Fruit fly (Drosophila melanogaster) whole organism, embryonic: ENCODE results near the gene Arp3.

Experiments used
- CG10431 ChIP-seq: fragments of 200-800 bp; sonication (Bioruptor generic); optimal IDR thresholded peaks from 3 replicates; lab custom pipeline; 2018; ENCODE audit warnings: missing biosample characterization, mild to moderate bottlenecking, missing genetic modification characterization
- CG1233 ChIP-seq: fragments of 200-800 bp; sonication (Bioruptor generic); optimal IDR thresholded peaks from 4 replicates; lab custom pipeline; 2018; ENCODE audit warnings: missing biosample characterization, mild to moderate bottlenecking, missing genetic modification characterization
- CG17186 ChIP-seq: fragments of 200-800 bp; sonication (Bioruptor generic); optimal IDR thresholded peaks from 3 replicates; lab custom pipeline; 2017; ENCODE audit warnings: missing biosample characterization, missing genetic modification reagents, missing genetic modification characterization
- CG17361 ChIP-seq: fragments of 200-800 bp; sonication (Bioruptor generic); IDR thresholded peaks from 3 replicates; pipeline ENCODE4 v1.3.6; 2022; ENCODE audit warnings: missing biosample characterization, missing genetic modification characterization
- CG17568 ChIP-seq: fragments of 200-800 bp; sonication (Bioruptor generic); optimal IDR thresholded peaks from 2 replicates; lab custom pipeline; 2018; ENCODE audit warnings: missing biosample characterization, mild to moderate bottlenecking, missing genetic modification characterization, moderate library complexity
- CG17802 ChIP-seq: fragments of 200-800 bp; sonication (Bioruptor generic); optimal IDR thresholded peaks from 2 replicates; lab custom pipeline; 2018; ENCODE audit warnings: missing biosample characterization, mild to moderate bottlenecking, missing genetic modification characterization, moderate library complexity
- CG18262 ChIP-seq: fragments of 200-800 bp; optimal IDR thresholded peaks from 3 replicates; lab custom pipeline; 2019; ENCODE audit warnings: missing biosample characterization, mild to moderate bottlenecking, missing genetic modification characterization, moderate library complexity
- CG18619 ChIP-seq: fragments of 200-800 bp; sonication (Bioruptor generic); optimal IDR thresholded peaks from 3 replicates; lab custom pipeline; 2017; ENCODE audit warnings: missing biosample characterization, mild to moderate bottlenecking, missing genetic modification characterization
- CG2116 ChIP-seq: fragments of 200-800 bp; sonication (Bioruptor generic); optimal IDR thresholded peaks from 3 replicates; lab custom pipeline; 2018; ENCODE audit warnings: missing biosample characterization, mild to moderate bottlenecking, missing genetic modification characterization
- CG30020 ChIP-seq: fragments of 200-800 bp; optimal IDR thresholded peaks from 2 replicates; lab custom pipeline; 2019; ENCODE audit warnings: missing biosample characterization, mild to moderate bottlenecking, missing genetic modification characterization, moderate library complexity
- CG30403 ChIP-seq: fragments of 200-800 bp; sonication (Bioruptor generic); optimal IDR thresholded peaks from 3 replicates; lab custom pipeline; 2016; ENCODE audit warnings: missing biosample characterization, missing genetic modification characterization
- CG33213 ChIP-seq: fragments of 200-800 bp; sonication (Bioruptor generic); optimal IDR thresholded peaks from 3 replicates; lab custom pipeline; 2016; ENCODE audit warnings: missing biosample characterization, missing genetic modification characterization
- CG4360 ChIP-seq: fragments of 200-800 bp; sonication (Bioruptor generic); IDR thresholded peaks from 2 replicates; pipeline ENCODE4 v1.3.6; 2022; ENCODE audit warnings: missing biosample characterization, missing genetic modification characterization
- CG4404 ChIP-seq: fragments of 200-800 bp; sonication (Bioruptor generic); IDR thresholded peaks from 2 replicates; pipeline ENCODE4 v1.3.6; 2022; ENCODE audit warnings: missing biosample characterization, missing genetic modification characterization
- CG5245 ChIP-seq: fragments of 200-800 bp; sonication (Bioruptor generic); optimal IDR thresholded peaks from 3 replicates; lab custom pipeline; 2016; ENCODE audit warnings: missing biosample characterization, missing genetic modification characterization
- Dbx ChIP-seq: fragments of 200-800 bp; sonication (Bioruptor generic); IDR thresholded peaks from 3 replicates; pipeline ENCODE4 v1.3.6; 2022; ENCODE audit warnings: missing biosample characterization, missing genetic modification characterization
- Deaf1 ChIP-seq: fragments of 200-800 bp; optimal IDR thresholded peaks from 3 replicates; lab custom pipeline; 2019; ENCODE audit warnings: missing biosample characterization, mild to moderate bottlenecking, missing genetic modification characterization, moderate library complexity
- Dp ChIP-seq: fragments of 200-800 bp; sonication (Bioruptor generic); optimal IDR thresholded peaks from 2 replicates; lab custom pipeline; 2018; ENCODE audit warnings: missing biosample characterization, mild to moderate bottlenecking, missing genetic modification characterization, moderate library complexity
- E2f1 ChIP-seq: fragments of 200-800 bp; sonication (Bioruptor generic); IDR thresholded peaks from 2 replicates; pipeline ENCODE4 v1.3.6; 2022; ENCODE audit warnings: missing biosample characterization, missing genetic modification characterization
- ERR ChIP-seq: fragments of 200-800 bp; sonication (Bioruptor generic); optimal IDR thresholded peaks from 2 replicates; lab custom pipeline; 2016; ENCODE audit warnings: missing biosample characterization, missing genetic modification characterization
- Ets97D ChIP-seq: fragments of 200-800 bp; sonication (Bioruptor generic); optimal IDR thresholded peaks from 3 replicates; lab custom pipeline; 2016; ENCODE audit warnings: missing biosample characterization, missing genetic modification characterization
- Hr78 ChIP-seq, 2 experiments: fragments of 200-800 bp in 1 of 2; fragments of >200 bp in 1 of 2; sonication (Bioruptor generic) in 1 of 2; optimal IDR thresholded peaks; 2 replicates each; lab custom pipeline; 2017 to 2019; ENCODE audit warnings: missing biosample characterization in 2 of 2, missing genetic modification characterization in 2 of 2, mild to moderate bottlenecking in 1 of 2, moderate library complexity in 1 of 2
- MTF-1 ChIP-seq: fragments of 200-800 bp; sonication (Bioruptor generic); optimal IDR thresholded peaks from 2 replicates; lab custom pipeline; 2018; ENCODE audit warnings: missing biosample characterization, mild to moderate bottlenecking, missing genetic modification characterization, borderline replicate concordance
- Nf-YB ChIP-seq: fragments of 200-800 bp; sonication (Bioruptor generic); optimal IDR thresholded peaks from 3 replicates; lab custom pipeline; 2019; ENCODE audit warnings: missing biosample characterization, mild to moderate bottlenecking, missing genetic modification characterization, moderate library complexity
- Poxn ChIP-seq: fragments of 200-800 bp; sonication (Bioruptor generic); IDR thresholded peaks from 2 replicates; pipeline ENCODE4 v1.3.6; 2022; ENCODE audit warnings: missing biosample characterization, missing genetic modification characterization
- Ptx1 ChIP-seq: fragments of 200-800 bp; sonication (Bioruptor generic); IDR thresholded peaks from 2 replicates; pipeline ENCODE4 v1.3.6; 2022; ENCODE audit warnings: missing biosample characterization, missing genetic modification characterization
- Six4 ChIP-seq: fragments of 200-800 bp; sonication (Bioruptor generic); optimal IDR thresholded peaks from 2 replicates; lab custom pipeline; 2016; ENCODE audit warnings: missing biosample characterization, missing genetic modification characterization
- Spps ChIP-seq: fragments of 200-800 bp; sonication (Bioruptor generic); optimal IDR thresholded peaks from 2 replicates; lab custom pipeline; 2018; ENCODE audit warnings: missing biosample characterization, mild to moderate bottlenecking, missing genetic modification characterization
- Trl ChIP-seq, 3 experiments: fragments of >200 bp in 2 of 3; fragments of 200-800 bp in 1 of 3; sonication (Bioruptor generic) in 1 of 3; optimal IDR thresholded peaks; 2 replicates in 1 of 3; 3 replicates in 2 of 3; lab custom pipeline; 2016 to 2017; ENCODE audit warnings: missing biosample characterization in 1 of 3, missing genetic modification characterization in 1 of 3
- Xbp1 ChIP-seq: fragments of 200-800 bp; sonication (Bioruptor generic); optimal IDR thresholded peaks from 3 replicates; lab custom pipeline; 2016; ENCODE audit warnings: missing biosample characterization, mild to moderate bottlenecking, missing genetic modification characterization
- az2 ChIP-seq: fragments of 200-800 bp; sonication (Bioruptor generic); optimal IDR thresholded peaks from 3 replicates; lab custom pipeline; 2016; ENCODE audit warnings: missing biosample characterization, missing genetic modification characterization
- br ChIP-seq: fragments of >200 bp; optimal IDR thresholded peaks from 2 replicates; lab custom pipeline; 2017
- cato ChIP-seq: fragments of 200-800 bp; sonication (Bioruptor generic); optimal IDR thresholded peaks from 2 replicates; lab custom pipeline; 2016; ENCODE audit warnings: missing biosample characterization, missing genetic modification characterization, borderline replicate concordance
- chn ChIP-seq: fragments of 200-800 bp; sonication (Bioruptor generic); optimal IDR thresholded peaks from 2 replicates; lab custom pipeline; 2016; ENCODE audit warnings: missing biosample characterization, missing genetic modification characterization
- dan ChIP-seq: fragments of 200-800 bp; sonication (Bioruptor generic); IDR thresholded peaks from 2 replicates; pipeline ENCODE4 v1.3.6; 2022; ENCODE audit warnings: missing biosample characterization, missing genetic modification characterization
- dmrt11E ChIP-seq: fragments of 200-800 bp; sonication (Bioruptor generic); optimal IDR thresholded peaks from 3 replicates; lab custom pipeline; 2018; ENCODE audit warnings: missing biosample characterization, mild to moderate bottlenecking, missing genetic modification characterization, moderate library complexity
- dmrt99B ChIP-seq: fragments of 200-800 bp; sonication (Bioruptor generic); optimal IDR thresholded peaks from 2 replicates; lab custom pipeline; 2018; ENCODE audit warnings: missing biosample characterization, mild to moderate bottlenecking, missing genetic modification characterization, moderate library complexity
- esg ChIP-seq: fragments of 200-800 bp; sonication (Bioruptor generic); conservative IDR thresholded peaks from 2 replicates; pipeline ENCODE4 v1.3.6; 2022; ENCODE audit warnings: missing biosample characterization, missing genetic modification characterization
- exex ChIP-seq: fragments of 200-800 bp; sonication (Bioruptor generic); optimal IDR thresholded peaks from 4 replicates; lab custom pipeline; 2018; ENCODE audit warnings: missing biosample characterization, mild to moderate bottlenecking, missing genetic modification characterization, moderate library complexity
- hb ChIP-seq: fragments of 200-800 bp; sonication (Bioruptor generic); IDR thresholded peaks from 3 replicates; pipeline ENCODE4 v1.3.6; 2022; ENCODE audit warnings: missing biosample characterization, missing genetic modification characterization; ENCODE audit not compliant: partially characterized antibody
- hbn ChIP-seq: fragments of 200-800 bp; sonication (Bioruptor generic); IDR thresholded peaks from 2 replicates; pipeline ENCODE4 v1.3.6; 2022; ENCODE audit warnings: missing biosample characterization, missing genetic modification characterization; ENCODE audit not compliant: partially characterized antibody
- nerfin-2 ChIP-seq: fragments of 200-800 bp; sonication (Bioruptor generic); IDR thresholded peaks from 2 replicates; pipeline ENCODE4 v1.3.6; 2022; ENCODE audit warnings: missing biosample characterization, missing genetic modification characterization; ENCODE audit not compliant: partially characterized antibody
- p53 ChIP-seq: fragments of 200-800 bp; sonication (Bioruptor generic); optimal IDR thresholded peaks from 2 replicates; lab custom pipeline; 2016; ENCODE audit warnings: missing biosample characterization, missing genetic modification characterization
- repo ChIP-seq: fragments of 200-800 bp; sonication (Bioruptor generic); optimal IDR thresholded peaks from 2 replicates; lab custom pipeline; 2016; ENCODE audit warnings: missing biosample characterization, missing genetic modification characterization
- sc ChIP-seq, 3 experiments: fragments of >200 bp in 2 of 3; fragments of 200-800 bp in 1 of 3; sonication (Bioruptor generic) in 1 of 3; optimal IDR thresholded peaks; 2 replicates in 2 of 3; 3 replicates in 1 of 3; lab custom pipeline; 2017; ENCODE audit warnings: mild to moderate bottlenecking in 1 of 3, missing biosample characterization in 1 of 3, missing genetic modification characterization in 1 of 3, missing genetic modification reagents in 1 of 3
- sens ChIP-seq: fragments of 200-800 bp; sonication (Bioruptor generic); peaks from one replicate; lab custom pipeline; 2016; ENCODE audit warnings: missing biosample characterization, missing genetic modification characterization
- sisA ChIP-seq: fragments of 200-800 bp; sonication (Bioruptor generic); IDR thresholded peaks from 2 replicates; pipeline ENCODE4 v1.3.6; 2022; ENCODE audit warnings: missing biosample characterization, missing genetic modification characterization
- sob ChIP-seq: fragments of 200-800 bp; sonication (Bioruptor generic); IDR thresholded peaks from 2 replicates; pipeline ENCODE4 v1.3.6; 2022; ENCODE audit warnings: missing biosample characterization, missing genetic modification characterization
- tap ChIP-seq: fragments of 200-800 bp; optimal IDR thresholded peaks from 3 replicates; lab custom pipeline; 2019; ENCODE audit warnings: missing biosample characterization, mild to moderate bottlenecking, missing genetic modification characterization, moderate library complexity

Gene Arp3

DNA sequence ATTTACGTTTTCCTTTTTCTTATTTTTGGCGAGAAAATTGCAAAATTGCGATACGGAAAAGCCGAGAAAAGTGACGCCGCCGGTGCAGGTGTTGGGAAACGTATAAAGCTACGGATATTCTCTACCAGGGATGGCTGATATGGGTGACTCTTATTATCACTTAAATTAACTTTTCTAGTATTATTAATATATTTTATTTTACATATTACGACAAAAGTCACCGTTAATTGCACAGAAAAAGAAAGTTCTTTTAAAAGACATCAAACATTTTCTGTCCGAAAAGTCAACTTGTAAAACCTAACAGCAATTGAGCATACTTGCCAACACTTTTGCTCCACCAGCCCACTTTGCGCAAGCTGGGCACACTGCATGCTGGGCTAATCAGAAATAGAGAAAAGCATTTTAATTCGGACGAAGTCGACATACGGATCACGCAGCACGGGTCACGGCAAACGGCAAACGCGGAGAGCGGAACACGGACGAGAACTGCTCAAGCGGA, 12.1 kb upstream of the Arp3 start, which contains the start of the genes Cds and Uba2 (continued):
- peak; percentile 89 for TF ChIP-seq tap (tag; lab: Kevin White, UChicago)
- peak; percentile 88 for TF ChIP-seq E2f1 (GFP tag; lab: Robert Waterston, UW)
- TF ChIP-seq p53 (GFP tag; lab: Kevin White, UChicago), result peak; percentile 40
- peak; percentile 96 for TF ChIP-seq sens (GFP tag; lab: Kevin White, UChicago)
- peak; percentile 93 for TF ChIP-seq Ptx1 (GFP tag; lab: Robert Waterston, UW)
- peak; percentile 94 for TF ChIP-seq CG17361 (GFP tag; lab: Robert Waterston, UW)
- peak; percentile 82 for TF ChIP-seq CG30020
- TF ChIP-seq dmrt11E (tag; lab: Kevin White, UChicago), result peak; percentile 84
- peak; percentile 52 for TF ChIP-seq MTF-1
- TF ChIP-seq CG30403 (GFP tag; lab: Kevin White, UChicago), result peak; percentile 96
- peak; percentile 95 for TF ChIP-seq Dbx (GFP tag; lab: Robert Waterston, UW)
- peak; percentile 92 for TF ChIP-seq az2 (GFP tag; lab: Kevin White, UChicago)
- TF ChIP-seq CG17802 (tag; lab: Kevin White, UChicago), result peak; percentile 51
- TF ChIP-seq dan (GFP tag; lab: Robert Waterston, UW), result peak; percentile 54; the same call in 1 of the 2 replicates
- TF ChIP-seq exex, result peak; percentile 81
- TF ChIP-seq hb (GFP tag; lab: Robert Waterston, UW), result no peak
- peak; percentile 68 for TF ChIP-seq CG33213 (GFP tag; lab: Kevin White, UChicago)
- peak; percentile 95 for TF ChIP-seq Xbp1 (GFP tag; lab: Kevin White, UChicago)
- TF ChIP-seq sisA (GFP tag; lab: Robert Waterston, UW), result peak; percentile 90
- peak; percentile 71 for TF ChIP-seq Spps
- TF ChIP-seq CG18619 (GFP tag; lab: Kevin White, UChicago), result peak; percentile 91
- no peak for TF ChIP-seq nerfin-2 (GFP tag; lab: Robert Waterston, UW)
- peak; percentile 79 for TF ChIP-seq CG17186 (GFP tag; lab: Kevin White, UChicago)
- no peak for TF ChIP-seq ERR (GFP tag; lab: Kevin White, UChicago)
- TF ChIP-seq hbn (GFP tag; lab: Robert Waterston, UW), result no peak
- TF ChIP-seq CG5245 (GFP tag; lab: Kevin White, UChicago), result peak; percentile 74
- no peak for TF ChIP-seq Trl (optimal IDR thresholded peaks at IDR 0.05; lab: Kevin White, UChicago)
- TF ChIP-seq Trl (GFP tag; optimal IDR thresholded peaks at IDR 0.05; lab: Kevin White, UChicago), result peak; percentile 82
- TF ChIP-seq Ets97D (GFP tag; lab: Kevin White, UChicago), result peak; percentile 77
- peak; percentile 91 for TF ChIP-seq CG4404 (GFP tag; lab: Robert Waterston, UW)
- no peak for TF ChIP-seq sc (optimal IDR thresholded peaks at IDR 0.05; lab: Kevin White, UChicago)
- TF ChIP-seq sc (GFP tag; optimal IDR thresholded peaks at IDR 0.05; lab: Kevin White, UChicago), result peak; percentile 85
- TF ChIP-seq CG2116, result peak; percentile 91
- TF ChIP-seq sob (GFP tag; lab: Robert Waterston, UW), result peak; percentile 96
- peak; percentile 81 for TF ChIP-seq CG10431 (GFP tag; lab: Kevin White, UChicago)
- peak; percentile 86 for TF ChIP-seq chn (GFP tag; lab: Kevin White, UChicago)
- TF ChIP-seq CG1233, result peak; percentile 86
- TF ChIP-seq cato (GFP tag; lab: Kevin White, UChicago), result peak; percentile 90
- TF ChIP-seq br (lab: Kevin White, UChicago), result no peak
- peak; percentile 37; the same call in 1 of the 2 replicates for TF ChIP-seq CG4360 (GFP tag; lab: Robert Waterston, UW)
- TF ChIP-seq Six4, result peak; percentile 87
- TF ChIP-seq Hr78 (GFP tag; optimal IDR thresholded peaks at IDR 0.05; lab: Kevin White, UChicago), result peak in 1 of 2 experiments; percentile 51
- peak; percentile 64 for TF ChIP-seq repo (GFP tag; lab: Kevin White, UChicago)
- peak; percentile 85 for TF ChIP-seq esg (GFP tag; lab: Robert Waterston, UW)
- TF ChIP-seq CG18262 (tag; lab: Kevin White, UChicago), result peak; percentile 86
- TF ChIP-seq Poxn (GFP tag; lab: Robert Waterston, UW), result peak; percentile 81
- TF ChIP-seq Dp, result peak; percentile 38
- peak; percentile 73 for TF ChIP-seq Nf-YB (GFP tag; lab: Kevin White, UChicago)
- peak; percentile 87 for TF ChIP-seq dmrt99B (tag; lab: Kevin White, UChicago)
- TF ChIP-seq Deaf1 (tag; lab: Kevin White, UChicago), result no peak
- no peak for TF ChIP-seq CG17568 (GFP tag; lab: Kevin White, UChicago)
